Worm (Caenorhabditis elegans): Measurements from ENCODE around the gene dhhc-5.

The dhhc-5 gene

DNA sequence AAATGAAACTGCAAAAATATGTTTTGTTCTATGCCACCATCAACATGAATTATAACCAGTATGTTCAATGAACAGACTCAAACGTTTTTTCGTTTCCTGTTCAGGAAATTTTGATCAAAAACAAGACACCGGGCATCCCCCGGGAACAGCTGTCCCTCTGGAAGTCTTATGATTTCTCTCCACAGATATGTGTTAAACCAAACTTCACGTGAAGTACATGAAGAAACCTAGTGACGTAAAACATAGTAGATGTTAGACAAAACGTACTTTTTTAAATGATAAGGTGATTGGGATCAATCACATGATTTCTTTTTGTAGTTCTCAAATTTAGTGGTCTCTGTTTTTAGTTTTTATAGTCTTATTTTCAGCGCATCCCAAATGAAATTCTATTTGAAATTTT lies 49.7 kb upstream of the dhhc-5 start (continued):
- TF ChIP-seq hlh-4 (tag; optimal IDR thresholded peaks at IDR 0.05) (no peak), ceh-90 (tag; optimal IDR thresholded peaks at IDR 0.05) (no peak), tlp-1 (tag; optimal IDR thresholded peaks at IDR 0.05) (no peak), nhr-237 (tag; optimal IDR thresholded peaks at IDR 0.05) (no peak), mdl-1 (tag; optimal IDR thresholded peaks at IDR 0.05) (peak in 1 of 2 experiments; percentile 23), unc-62 (GFP tag; optimal IDR thresholded peaks at IDR 0.05) (no peak), isw-1 (GFP tag; IDR thresholded peaks at IDR 0.05) (no peak), xbp-1 (tag; optimal IDR thresholded peaks at IDR 0.05) (no peak), lin-35 (GFP tag; optimal IDR thresholded peaks at IDR 0.05) (peak in 1 of 2 experiments; percentile 61), zag-1 (tag; optimal IDR thresholded peaks at IDR 0.05) (no peak), nhr-90 (tag; optimal IDR thresholded peaks at IDR 0.05; ENCODE audit: poor library complexity) (peak; percentile 44), nhr-19 (GFP tag; conservative IDR thresholded peaks at IDR 0.05) (peak; percentile 79), efl-3 (GFP tag; optimal IDR thresholded peaks at IDR 0.05) (no peak), snu-23 (GFP tag; optimal IDR thresholded peaks at IDR 0.05) (peak; percentile 73), ceh-88 (GFP tag; IDR thresholded peaks at IDR 0.05) (0 out of 2 replicates have a peak, but pooled peaks have one; percentile 14), ceh-8 (GFP tag; optimal IDR thresholded peaks at IDR 0.05) (no peak), lsy-2 (tag; optimal IDR thresholded peaks at IDR 0.05) (peak; percentile 54 to 70), ama-1 (optimal IDR thresholded peaks at IDR 0.05) (no peak), lin-13 (GFP tag; optimal IDR thresholded peaks at IDR 0.05) (peak; percentile 26), aly-2 (tag; optimal IDR thresholded peaks at IDR 0.05) (no peak), sox-4 (tag; optimal IDR thresholded peaks at IDR 0.05) (no peak), ceh-63 (GFP tag; optimal IDR thresholded peaks at IDR 0.05) (no peak), sup-37 (GFP tag; optimal IDR thresholded peaks at IDR 0.05) (no peak), unc-130 (tag; optimal IDR thresholded peaks at IDR 0.05) (peak; percentile 56), nhr-77 (tag; optimal IDR thresholded peaks at IDR 0.05) (no peak), unc-98 (GFP tag; IDR thresholded peaks at IDR 0.05) (no peak), jun-1 (tag; optimal IDR thresholded peaks at IDR 0.05) (no peak), fkh-10 (GFP tag; optimal IDR thresholded peaks at IDR 0.05) (no peak), alr-1 (tag; optimal IDR thresholded peaks at IDR 0.05; ENCODE audit: borderline replicate concordance) (no peak), nhr-11 (tag; optimal IDR thresholded peaks at IDR 0.05) (peak; percentile 35), ces-1 (GFP tag; optimal IDR thresholded peaks at IDR 0.05) (no peak), mep-1 (tag; optimal IDR thresholded peaks at IDR 0.05) (peak; percentile 21), tbx-2 (tag; optimal IDR thresholded peaks at IDR 0.05) (peak; percentile 58), ztf-4 (tag; optimal IDR thresholded peaks at IDR 0.05) (peak; percentile 40), dsc-1 (tag; optimal IDR thresholded peaks at IDR 0.05) (no peak)

DNA sequence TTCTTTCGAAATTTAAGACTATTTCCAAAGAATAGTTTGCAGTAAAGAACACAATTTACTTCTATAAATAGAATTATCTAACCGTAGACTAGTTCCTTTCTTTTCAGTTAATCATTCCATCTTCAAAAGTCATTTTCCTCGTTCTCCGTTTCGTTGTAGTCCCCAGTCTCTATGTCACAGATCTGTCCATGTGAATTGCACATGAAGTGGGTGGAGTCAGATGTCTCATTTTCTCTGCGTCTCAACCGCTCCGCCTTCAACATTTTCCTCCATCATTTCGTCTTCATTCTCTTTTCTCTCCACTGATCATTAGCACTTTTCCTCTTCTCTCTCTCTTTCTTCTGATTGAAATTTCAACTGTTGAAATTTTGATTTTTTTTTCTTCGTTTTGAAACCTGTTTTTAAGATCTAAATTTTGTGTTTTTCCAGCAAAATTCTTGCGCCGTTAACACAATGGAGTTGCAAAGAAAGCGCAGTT lies 48.8 kb upstream of the dhhc-5 start, which contains the start of gene T07E3.4:
Gene T07E3.4 (plus strand): TSS at position 428 of the 478 bp plus-strand sequence.
- TF ChIP-seq snu-23 (GFP tag; optimal IDR thresholded peaks at IDR 0.05): peak; percentile 96
- TF ChIP-seq C04F5.9 (tag; optimal IDR thresholded peaks at IDR 0.05): peak; percentile 69
- TF ChIP-seq nhr-90 (tag; optimal IDR thresholded peaks at IDR 0.05; ENCODE audit: poor library complexity): peak; percentile 84
- no peak for TF ChIP-seq ceh-88 (GFP tag; IDR thresholded peaks at IDR 0.05)
- TF ChIP-seq tlp-1 (tag; optimal IDR thresholded peaks at IDR 0.05): no peak
- peak; percentile 76 for TF ChIP-seq lin-39 (tag; optimal IDR thresholded peaks at IDR 0.05)
- peak; percentile 95 for TF ChIP-seq lin-14 (GFP tag; optimal IDR thresholded peaks at IDR 0.05)
- peak in 1 of 2 experiments; percentile 84 for TF ChIP-seq mdl-1 (tag; optimal IDR thresholded peaks at IDR 0.05)
- TF ChIP-seq pax-3 (tag; optimal IDR thresholded peaks at IDR 0.05): no peak
- peak; percentile 23 for TF ChIP-seq snpc-4 (tag; optimal IDR thresholded peaks at IDR 0.05)
- TF ChIP-seq fos-1 (tag; optimal IDR thresholded peaks at IDR 0.05): peak; percentile 48
- TF ChIP-seq elt-3 (tag; optimal IDR thresholded peaks at IDR 0.05): peak in 4 of 6 experiments; percentile 20 to 94 (median 68)
- peak; percentile 91 for TF ChIP-seq rnt-1 (tag; optimal IDR thresholded peaks at IDR 0.05)
- TF ChIP-seq nhr-20 (tag; optimal IDR thresholded peaks at IDR 0.05): peak; percentile 96
- peak; percentile 69 for TF ChIP-seq efl-1 (optimal IDR thresholded peaks at IDR 0.05)
- TF ChIP-seq efl-1 (GFP tag; optimal IDR thresholded peaks at IDR 0.05 in 1 of 2): peak; percentile 46 to 95
- TF ChIP-seq lin-35 (GFP tag; optimal IDR thresholded peaks at IDR 0.05): peak; percentile 67 to 80
- peak; percentile 59 for TF ChIP-seq mef-2 (tag; optimal IDR thresholded peaks at IDR 0.05)
- TF ChIP-seq mep-1 (tag; optimal IDR thresholded peaks at IDR 0.05): peak; percentile 90
- no peak for TF ChIP-seq aha-1 (tag; optimal IDR thresholded peaks at IDR 0.05)
- TF ChIP-seq unc-130 (tag; optimal IDR thresholded peaks at IDR 0.05): peak; percentile 95
- peak; percentile 84 for TF ChIP-seq nhr-47 (tag; optimal IDR thresholded peaks at IDR 0.05)
- no peak for TF ChIP-seq unc-30 (tag; optimal IDR thresholded peaks at IDR 0.05)
- peak; percentile 44 for TF ChIP-seq ama-1 (optimal IDR thresholded peaks at IDR 0.05)
- peak; percentile 43 for TF ChIP-seq nhr-77 (tag; optimal IDR thresholded peaks at IDR 0.05)
- peak; percentile 94 for TF ChIP-seq nhr-19 (GFP tag; conservative IDR thresholded peaks at IDR 0.05)
- TF ChIP-seq dsc-1 (tag; optimal IDR thresholded peaks at IDR 0.05): peak; percentile 64
- no peak for TF ChIP-seq unc-86 (tag; optimal IDR thresholded peaks at IDR 0.05)
- TF ChIP-seq egl-27 (tag; optimal IDR thresholded peaks at IDR 0.05): peak; percentile 10 to 55
